Fruit fly (Drosophila melanogaster) Kc167 (cell line): ENCODE measurements around the gene CG33080.

ENCODE experiments used
- Myc ChIP-seq: fragments of >200 bp; optimal IDR thresholded peaks from 2 replicates; lab custom pipeline; 2017; ENCODE audit warnings: missing external identifiers
- Sin3A ChIP-seq: fragments of >200 bp; optimal IDR thresholded peaks from 2 replicates; lab custom pipeline; 2018; ENCODE audit warnings: missing external identifiers
- h ChIP-seq: fragments of >200 bp; optimal IDR thresholded peaks from 3 replicates; lab custom pipeline; 2018; ENCODE audit warnings: missing external identifiers
- insv ChIP-seq: fragments of >200 bp; optimal IDR thresholded peaks from 3 replicates; lab custom pipeline; 2018; ENCODE audit warnings: missing external identifiers
- psq ChIP-seq: fragments of >200 bp; optimal IDR thresholded peaks from 2 replicates; lab custom pipeline; 2017; ENCODE audit warnings: missing external identifiers
- ttk ChIP-seq: sonication (Bioruptor generic); optimal IDR thresholded peaks from 2 replicates; lab custom pipeline; 2017; ENCODE audit warnings: missing external identifiers

- TF ChIP-seq ttk (lab: Kevin White, UChicago) (no peak), psq (lab: Kevin White, UChicago) (no peak), insv (lab: Kevin White, UChicago) (no peak), Sin3A (lab: Kevin White, UChicago) (no peak), h (lab: Kevin White, UChicago) (no peak), Myc (lab: Kevin White, UChicago) (no peak)
These were observed 34.6 kb downstream of the CG33080 start, which contains the start of gene CG42449 for dm6 chrX:5682940-5683339.
